Fruit fly (Drosophila melanogaster): ENCODE measurements around the gene lsn.

The lsn gene

dm6 chr3R:21849988-21850460 lies 14.9 kb upstream of the lsn start (continued):
- TF ChIP-seq ac (GFP tag; optimal IDR thresholded peaks at IDR 0.05) (no peak), kah (GFP tag; optimal IDR thresholded peaks at IDR 0.05) (no peak), E2f1 (GFP tag; IDR thresholded peaks at IDR 0.05) (no peak), CG33557 (GFP tag; optimal IDR thresholded peaks at IDR 0.05) (peak; percentile 60), Blimp-1 (GFP tag; optimal IDR thresholded peaks at IDR 0.05) (peak; percentile 61), CG13424 (tag; optimal IDR thresholded peaks at IDR 0.05) (peak; percentile 57), unpg (GFP tag; optimal IDR thresholded peaks at IDR 0.05) (peak; percentile 34), bab2 (GFP tag; optimal IDR thresholded peaks at IDR 0.05) (peak; percentile 29), tup (GFP tag; optimal IDR thresholded peaks at IDR 0.05) (peak; percentile 14), slp2 (GFP tag; optimal IDR thresholded peaks at IDR 0.05) (peak; percentile 28), Ssrp (tag; optimal IDR thresholded peaks at IDR 0.05) (peak; percentile 64), Awh (GFP tag; IDR thresholded peaks at IDR 0.05) (peak; percentile 49; the same call in 1 of the 2 replicates), ara (GFP tag; IDR thresholded peaks at IDR 0.05) (peak; percentile 63), mam (GFP tag; optimal IDR thresholded peaks at IDR 0.05) (peak; percentile 20), CG11695 (GFP tag; IDR thresholded peaks at IDR 0.05) (0 out of 3 replicates have a peak, but pooled peaks have one; percentile 25), CG10267 (tag; optimal IDR thresholded peaks at IDR 0.05) (peak; percentile 0), bcd (GFP tag; optimal IDR thresholded peaks at IDR 0.05) (no peak), cato (GFP tag; optimal IDR thresholded peaks at IDR 0.05; ENCODE audit: borderline replicate concordance) (no peak), grn (GFP tag; optimal IDR thresholded peaks at IDR 0.05) (peak; percentile 6), CG8944 (GFP tag; optimal IDR thresholded peaks at IDR 0.05) (no peak), CG12219 (GFP tag; optimal IDR thresholded peaks at IDR 0.05) (peak; percentile 18), lilli (GFP tag; optimal IDR thresholded peaks at IDR 0.05) (peak; percentile 64), esg (GFP tag; conservative IDR thresholded peaks at IDR 0.05) (peak; percentile 27; the same call in 1 of the 2 replicates), bsh (GFP tag; optimal IDR thresholded peaks at IDR 0.05) (peak in 1 of 2 experiments; percentile 67), HHEX (GFP tag; optimal IDR thresholded peaks at IDR 0.05) (peak; percentile 37), Mrtf (GFP tag; IDR thresholded peaks at IDR 0.05) (0 out of 3 replicates have a peak, but pooled peaks have one; percentile 40), CG16863 (GFP tag; optimal IDR thresholded peaks at IDR 0.05) (peak; percentile 60), BEAF-32 (GFP tag; optimal IDR thresholded peaks at IDR 0.05) (no peak), Rx (GFP tag; IDR thresholded peaks at IDR 0.05) (0 out of 2 replicates have a peak, but pooled peaks have one; percentile 3), Gug (GFP tag; IDR thresholded peaks at IDR 0.05) (0 out of 4 replicates have a peak, but pooled peaks have one; percentile 36), nerfin-1 (tag; optimal IDR thresholded peaks at IDR 0.05) (peak; percentile 36), tio (GFP tag; optimal IDR thresholded peaks at IDR 0.05) (peak; percentile 27), CG12071 (GFP tag; optimal IDR thresholded peaks at IDR 0.05) (no peak), CHES-1-like (GFP tag; optimal IDR thresholded peaks at IDR 0.05) (peak; percentile 62), ewg (GFP tag; optimal IDR thresholded peaks at IDR 0.05) (peak; percentile 25), CG18262 (tag; optimal IDR thresholded peaks at IDR 0.05) (peak; percentile 58), Hr51 (GFP tag; optimal IDR thresholded peaks at IDR 0.05) (peak; percentile 34 to 38), CG5180 (GFP tag; optimal IDR thresholded peaks at IDR 0.05) (peak; percentile 3), CG15601 (tag; optimal IDR thresholded peaks at IDR 0.05) (peak; percentile 50), gcm2 (GFP tag; optimal IDR thresholded peaks at IDR 0.05) (no peak), sisA (GFP tag; IDR thresholded peaks at IDR 0.05) (0 out of 2 replicates have a peak, but pooled peaks have one; percentile 26), cg (GFP tag; optimal IDR thresholded peaks at IDR 0.05) (peak; percentile 18), Pdp1 (GFP tag; optimal IDR thresholded peaks at IDR 0.05) (peak; percentile 5 to 21), lola (GFP tag; optimal IDR thresholded peaks at IDR 0.05) (peak in 1 of 3 experiments; percentile 55), dpn (GFP tag; optimal IDR thresholded peaks at IDR 0.05) (peak; percentile 36 to 62), slou (GFP tag; optimal IDR thresholded peaks at IDR 0.05) (no peak), crol (GFP tag; IDR thresholded peaks at IDR 0.05) (0 out of 2 replicates have a peak, but pooled peaks have one; percentile 24), CG1529 (GFP tag; optimal IDR thresholded peaks at IDR 0.05) (peak; percentile 19)
